Fruit fly (Drosophila melanogaster): Measurements from ENCODE around the gene Flad2.

The Flad2 gene

dm6 chr2L:13414525-13415481, 2.5 kb downstream of the Flad2 start, which contains the start of the genes CG16956, CG42784 and CG43850:
Gene CG16956, minus strand, starts transcription at chr2L:13414575.
Gene CG42784, plus strand, starts transcription at chr2L:13415431.
Gene CG43850, plus strand, starts transcription at chr2L:13415431.
- peak; percentile 19 for TF ChIP-seq CG5204 (GFP tag; optimal IDR thresholded peaks at IDR 0.05)
- peak; percentile 6 for TF ChIP-seq Hr96 (GFP tag; optimal IDR thresholded peaks at IDR 0.05)
- no peak for TF ChIP-seq CG33017 (tag; optimal IDR thresholded peaks at IDR 0.05)
- peak; percentile 60 for TF ChIP-seq CG7045 (GFP tag; optimal IDR thresholded peaks at IDR 0.05)
- TF ChIP-seq Crg-1 (GFP tag; optimal IDR thresholded peaks at IDR 0.05): no peak
- no peak for TF ChIP-seq CG14711 (tag; optimal IDR thresholded peaks at IDR 0.05)
- no peak for TF ChIP-seq tj (GFP tag; optimal IDR thresholded peaks at IDR 0.05)
- no peak for TF ChIP-seq CG12768 (GFP tag; optimal IDR thresholded peaks at IDR 0.05)
- no peak for TF ChIP-seq Mnt (GFP tag; optimal IDR thresholded peaks at IDR 0.05)
- peak; percentile 0 for TF ChIP-seq ovo (GFP tag; optimal IDR thresholded peaks at IDR 0.05)

- TF ChIP-seq Crg-1 (GFP tag; optimal IDR thresholded peaks at IDR 0.05): no peak
- TF ChIP-seq toe (GFP tag; optimal IDR thresholded peaks at IDR 0.05): no peak
- no peak for TF ChIP-seq CG7045 (GFP tag; optimal IDR thresholded peaks at IDR 0.05)
- no peak for TF ChIP-seq CG5204 (GFP tag; optimal IDR thresholded peaks at IDR 0.05)
- no peak for TF ChIP-seq pad (GFP tag; optimal IDR thresholded peaks at IDR 0.05)
- no peak for TF ChIP-seq CG7101 (tag; optimal IDR thresholded peaks at IDR 0.05)
- no peak for TF ChIP-seq kay (GFP tag; ENCODE audit: borderline replicate concordance)
- TF ChIP-seq cnc (optimal IDR thresholded peaks at IDR 0.05): no peak
- no peak for TF ChIP-seq Hr96 (GFP tag; optimal IDR thresholded peaks at IDR 0.05)
- no peak for TF ChIP-seq Clk (GFP tag; optimal IDR thresholded peaks at IDR 0.05)
- no peak for TF ChIP-seq CG12768 (GFP tag; optimal IDR thresholded peaks at IDR 0.05)
- TF ChIP-seq Mnt (GFP tag; optimal IDR thresholded peaks at IDR 0.05): no peak
- no peak for TF ChIP-seq CG14711 (tag; optimal IDR thresholded peaks at IDR 0.05)
- no peak for TF ChIP-seq CG33017 (tag; optimal IDR thresholded peaks at IDR 0.05)
- TF ChIP-seq bab1 (GFP tag; optimal IDR thresholded peaks at IDR 0.05): no peak
- TF ChIP-seq ovo (GFP tag; optimal IDR thresholded peaks at IDR 0.05): no peak
Measured at dm6 chr2L:13430919-13431502, 18.7 kb downstream of the Flad2 start.

dm6 chr2L:13434795-13435634, 22.7 kb downstream of the Flad2 start, which contains the start of gene Tehao:
Gene Tehao, plus strand, starts transcription at chr2L:13435622.
- TF ChIP-seq kay (GFP tag; ENCODE audit: borderline replicate concordance) (peak; percentile 80), CG14711 (tag; optimal IDR thresholded peaks at IDR 0.05) (no peak), CG7045 (GFP tag; optimal IDR thresholded peaks at IDR 0.05) (no peak)

dm6 chr2L:13436791-13437190, 24.5 kb downstream of the Flad2 start:
- TF ChIP-seq CG11617 (GFP tag; optimal IDR thresholded peaks at IDR 0.05): no peak
- peak; percentile 83 for TF ChIP-seq kay (GFP tag; ENCODE audit: borderline replicate concordance)
- TF ChIP-seq cnc (optimal IDR thresholded peaks at IDR 0.05): no peak
- TF ChIP-seq pad (GFP tag; optimal IDR thresholded peaks at IDR 0.05): no peak
- no peak for TF ChIP-seq CG12768 (GFP tag; optimal IDR thresholded peaks at IDR 0.05)
- TF ChIP-seq Mnt (GFP tag; optimal IDR thresholded peaks at IDR 0.05): peak; percentile 30
- TF ChIP-seq cic (GFP tag; optimal IDR thresholded peaks at IDR 0.05): peak; percentile 25

dm6 chr2L:13445249-13445846, 33.0 kb downstream of the Flad2 start, which contains the start of gene Hacd2:
Gene Hacd2, minus strand, starts transcription at chr2L:13445651.
- TF ChIP-seq toe (GFP tag; optimal IDR thresholded peaks at IDR 0.05) (no peak), bab1 (GFP tag; optimal IDR thresholded peaks at IDR 0.05) (peak; percentile 29), CG12768 (GFP tag; optimal IDR thresholded peaks at IDR 0.05) (peak; percentile 42), cic (GFP tag; optimal IDR thresholded peaks at IDR 0.05) (no peak), pad (GFP tag; optimal IDR thresholded peaks at IDR 0.05) (peak; percentile 41), Clk (GFP tag; optimal IDR thresholded peaks at IDR 0.05) (peak; percentile 2), tj (GFP tag; optimal IDR thresholded peaks at IDR 0.05) (no peak), CG14711 (tag; optimal IDR thresholded peaks at IDR 0.05) (peak; percentile 32), Hr96 (GFP tag; optimal IDR thresholded peaks at IDR 0.05) (peak; percentile 14), CG1620 (GFP tag; optimal IDR thresholded peaks at IDR 0.05) (peak; percentile 44), cnc (optimal IDR thresholded peaks at IDR 0.05) (no peak), CG11617 (GFP tag; optimal IDR thresholded peaks at IDR 0.05) (no peak), CG5204 (GFP tag; optimal IDR thresholded peaks at IDR 0.05) (no peak), CG7045 (GFP tag; optimal IDR thresholded peaks at IDR 0.05) (peak; percentile 16), ovo (GFP tag; optimal IDR thresholded peaks at IDR 0.05) (peak; percentile 59), CG7101 (tag; optimal IDR thresholded peaks at IDR 0.05) (peak; percentile 17), CG33017 (tag; optimal IDR thresholded peaks at IDR 0.05) (no peak), kay (GFP tag; ENCODE audit: borderline replicate concordance) (no peak), Crg-1 (GFP tag; optimal IDR thresholded peaks at IDR 0.05) (no peak), Mnt (GFP tag; optimal IDR thresholded peaks at IDR 0.05) (no peak)
